Fruit fly (Drosophila melanogaster) whole organism, embryonic: ENCODE results near the gene CG43886.

Experiments
- B-H1 ChIP-seq: fragments of 200-800 bp; sonication (Bioruptor generic); IDR thresholded peaks from 3 replicates; pipeline ENCODE4 v1.3.6; 2022; ENCODE audit warnings: missing biosample characterization, missing genetic modification characterization
- CG10209 ChIP-seq: fragments of 200-800 bp; sonication (Bioruptor generic); optimal IDR thresholded peaks from 3 replicates; lab custom pipeline; 2017; ENCODE audit warnings: missing biosample characterization, mild to moderate bottlenecking, missing genetic modification characterization, missing genetic modification reagents
- CG10654 ChIP-seq: fragments of 200-800 bp; sonication (Bioruptor generic); optimal IDR thresholded peaks from 2 replicates; lab custom pipeline; 2016; ENCODE audit warnings: missing biosample characterization, missing genetic modification characterization
- CG11093 ChIP-seq: fragments of 200-800 bp; sonication (Bioruptor generic); IDR thresholded peaks from 3 replicates; pipeline ENCODE4 v1.3.6; 2022; ENCODE audit warnings: missing biosample characterization, missing genetic modification characterization
- CG11696 ChIP-seq: fragments of 200-800 bp; sonication (Bioruptor generic); IDR thresholded peaks from 2 replicates; pipeline ENCODE4 v1.3.6; 2022; ENCODE audit warnings: missing biosample characterization, missing genetic modification characterization
- CG12104 ChIP-seq: fragments of 200-800 bp; sonication (Bioruptor generic); optimal IDR thresholded peaks from 3 replicates; lab custom pipeline; 2016; ENCODE audit warnings: missing biosample characterization, missing genetic modification characterization
- CG12219 ChIP-seq: fragments of 200-800 bp; sonication (Bioruptor generic); optimal IDR thresholded peaks from 3 replicates; lab custom pipeline; 2018; ENCODE audit warnings: missing biosample characterization, mild to moderate bottlenecking, missing genetic modification characterization
- CG12659 ChIP-seq: fragments of 200-800 bp; sonication (Bioruptor generic); optimal IDR thresholded peaks from 3 replicates; lab custom pipeline; 2017; ENCODE audit warnings: mild to moderate bottlenecking, missing biosample characterization, missing genetic modification reagents, missing genetic modification characterization
- CG14050 ChIP-seq: fragments of 200-800 bp; sonication (Bioruptor generic); IDR thresholded peaks from 3 replicates; pipeline ENCODE4 v1.3.6; 2022; ENCODE audit warnings: missing biosample characterization, missing genetic modification characterization
- CG15011 ChIP-seq: fragments of 200-800 bp; sonication (Bioruptor generic); optimal IDR thresholded peaks from 3 replicates; lab custom pipeline; 2018; ENCODE audit warnings: missing biosample characterization, mild to moderate bottlenecking, missing genetic modification characterization
- CG16815 ChIP-seq: fragments of 200-800 bp; sonication (Bioruptor generic); optimal IDR thresholded peaks from 3 replicates; lab custom pipeline; 2017; ENCODE audit warnings: missing biosample characterization, mild to moderate bottlenecking, missing genetic modification characterization
- CG16863 ChIP-seq: fragments of 200-800 bp; sonication (Bioruptor generic); optimal IDR thresholded peaks from 3 replicates; lab custom pipeline; 2016; ENCODE audit warnings: missing biosample characterization, missing genetic modification characterization
- CG17912 ChIP-seq: fragments of 200-800 bp; sonication (Bioruptor generic); optimal IDR thresholded peaks from 2 replicates; lab custom pipeline; 2018; ENCODE audit warnings: missing biosample characterization, mild to moderate bottlenecking, missing genetic modification characterization
- CG3163 ChIP-seq: fragments of 200-800 bp; sonication (Bioruptor generic); optimal IDR thresholded peaks from 3 replicates; lab custom pipeline; 2016; ENCODE audit warnings: missing biosample characterization, missing genetic modification characterization
- CG4424 ChIP-seq: fragments of 200-800 bp; sonication (Bioruptor generic); optimal IDR thresholded peaks from 3 replicates; lab custom pipeline; 2016; ENCODE audit warnings: missing biosample characterization, missing genetic modification characterization
- CG4730 ChIP-seq: fragments of 200-800 bp; sonication (Bioruptor generic); IDR thresholded peaks from 2 replicates; pipeline ENCODE4 v1.3.6; 2022; ENCODE audit warnings: missing biosample characterization, missing genetic modification characterization
- CG5953 ChIP-seq: fragments of 200-800 bp; sonication (Bioruptor generic); IDR thresholded peaks from 2 replicates; pipeline ENCODE4 v1.3.6; 2022; ENCODE audit warnings: missing biosample characterization, missing genetic modification characterization
- CG7745 ChIP-seq: fragments of 200-800 bp; sonication (Bioruptor generic); optimal IDR thresholded peaks from 2 replicates; lab custom pipeline; 2018; ENCODE audit warnings: missing biosample characterization, mild to moderate bottlenecking, missing genetic modification characterization, moderate library complexity
- CG7963 ChIP-seq: fragments of 200-800 bp; sonication (Bioruptor generic); IDR thresholded peaks from 3 replicates; pipeline ENCODE4 v1.3.6; 2022; ENCODE audit warnings: missing biosample characterization, missing genetic modification characterization; ENCODE audit not compliant: partially characterized antibody
- CG8924 ChIP-seq: fragments of 200-800 bp; optimal IDR thresholded peaks from 3 replicates; lab custom pipeline; 2019; ENCODE audit warnings: missing biosample characterization, mild to moderate bottlenecking, missing genetic modification characterization, moderate library complexity
- CG9727 ChIP-seq: fragments of 200-800 bp; sonication (Bioruptor generic); optimal IDR thresholded peaks from 3 replicates; lab custom pipeline; 2017; ENCODE audit warnings: missing biosample characterization, mild to moderate bottlenecking, missing genetic modification characterization
- Dp ChIP-seq: fragments of 200-800 bp; sonication (Bioruptor generic); optimal IDR thresholded peaks from 2 replicates; lab custom pipeline; 2018; ENCODE audit warnings: missing biosample characterization, mild to moderate bottlenecking, missing genetic modification characterization, moderate library complexity
- Eip74EF ChIP-seq, 2 experiments: fragments of 200-800 bp in 1 of 2; fragments of >200 bp in 1 of 2; sonication (Bioruptor generic) in 1 of 2; optimal IDR thresholded peaks; 2 replicates each; lab custom pipeline; 2017 to 2019; ENCODE audit warnings: missing biosample characterization in 2 of 2, missing genetic modification characterization in 2 of 2, mild to moderate bottlenecking in 1 of 2, moderate library complexity in 1 of 2
- Ets65A ChIP-seq: fragments of 200-800 bp; sonication (Bioruptor generic); peaks from one replicate; lab custom pipeline; 2016; ENCODE audit warnings: missing biosample characterization, missing genetic modification characterization
- HmgD ChIP-seq: fragments of 200-800 bp; sonication (Bioruptor generic); optimal IDR thresholded peaks from 3 replicates; lab custom pipeline; 2016; ENCODE audit warnings: missing biosample characterization, missing genetic modification characterization
- Hr51 ChIP-seq, 2 experiments: fragments of 200-800 bp; sonication (Bioruptor generic); optimal IDR thresholded peaks; 2 replicates in 1 of 2; 3 replicates in 1 of 2; lab custom pipeline; 2016 to 2018; ENCODE audit warnings: missing biosample characterization in 2 of 2, missing genetic modification characterization in 2 of 2, mild to moderate bottlenecking in 1 of 2, moderate library complexity in 1 of 2
- Jarid2 ChIP-seq: fragments of 200-800 bp; sonication (Bioruptor generic); optimal IDR thresholded peaks from 3 replicates; lab custom pipeline; 2017; ENCODE audit warnings: mild to moderate bottlenecking, missing biosample characterization, missing genetic modification reagents, missing genetic modification characterization
- MBD-R2 ChIP-seq: fragments of 200-800 bp; sonication (Bioruptor generic); IDR thresholded peaks from 2 replicates; pipeline ENCODE4 v1.3.6; 2022; ENCODE audit warnings: missing biosample characterization, missing genetic modification characterization
- NK7.1 ChIP-seq: fragments of 200-800 bp; sonication (Bioruptor generic); optimal IDR thresholded peaks from 3 replicates; lab custom pipeline; 2016; ENCODE audit warnings: missing biosample characterization, missing genetic modification characterization
- Poxn ChIP-seq: fragments of 200-800 bp; sonication (Bioruptor generic); IDR thresholded peaks from 2 replicates; pipeline ENCODE4 v1.3.6; 2022; ENCODE audit warnings: missing biosample characterization, missing genetic modification characterization
- Sox102F ChIP-seq: fragments of 200-800 bp; sonication (Bioruptor generic); optimal IDR thresholded peaks from 2 replicates; lab custom pipeline; 2018; ENCODE audit warnings: missing biosample characterization, mild to moderate bottlenecking, missing genetic modification characterization, moderate library complexity
- YL-1 ChIP-seq: fragments of 200-800 bp; sonication (Bioruptor generic); optimal IDR thresholded peaks from 3 replicates; lab custom pipeline; 2017; ENCODE audit warnings: missing biosample characterization, mild to moderate bottlenecking, missing genetic modification characterization
- ab ChIP-seq: fragments of 200-800 bp; sonication (Bioruptor generic); optimal IDR thresholded peaks from 2 replicates; lab custom pipeline; 2016; ENCODE audit warnings: missing biosample characterization, missing genetic modification characterization
- ac ChIP-seq: fragments of 200-800 bp; sonication (Bioruptor generic); optimal IDR thresholded peaks from 3 replicates; lab custom pipeline; 2017; ENCODE audit warnings: missing biosample characterization, mild to moderate bottlenecking, missing genetic modification characterization
- aop ChIP-seq: fragments of 200-800 bp; sonication (Bioruptor generic); IDR thresholded peaks from 2 replicates; pipeline ENCODE4 v1.3.6; 2022; ENCODE audit warnings: missing biosample characterization, missing genetic modification characterization
- bcd ChIP-seq: fragments of 200-800 bp; sonication (Bioruptor generic); optimal IDR thresholded peaks from 2 replicates; lab custom pipeline; 2017; ENCODE audit warnings: missing biosample characterization, mild to moderate bottlenecking, missing genetic modification characterization
- dm ChIP-seq: fragments of 200-800 bp; sonication (Bioruptor generic); optimal IDR thresholded peaks from 3 replicates; lab custom pipeline; 2016; ENCODE audit warnings: missing biosample characterization, missing genetic modification characterization
- ewg ChIP-seq: fragments of 200-800 bp; sonication (Bioruptor generic); optimal IDR thresholded peaks from 3 replicates; lab custom pipeline; 2017; ENCODE audit warnings: mild to moderate bottlenecking, missing biosample characterization, missing genetic modification reagents, missing genetic modification characterization
- gsb ChIP-seq: fragments of 200-800 bp; sonication (Bioruptor generic); IDR thresholded peaks from 2 replicates; pipeline ENCODE4 v1.3.6; 2022; ENCODE audit warnings: missing biosample characterization, missing genetic modification characterization
- hb ChIP-seq: fragments of 200-800 bp; sonication (Bioruptor generic); IDR thresholded peaks from 3 replicates; pipeline ENCODE4 v1.3.6; 2022; ENCODE audit warnings: missing biosample characterization, missing genetic modification characterization; ENCODE audit not compliant: partially characterized antibody
- lola ChIP-seq, 3 experiments: fragments of >200 bp in 2 of 3; fragments of 200-800 bp in 1 of 3; sonication (Bioruptor generic) in 1 of 3; optimal IDR thresholded peaks; 2 replicates each; lab custom pipeline; 2017 to 2019; ENCODE audit warnings: missing biosample characterization in 3 of 3, missing genetic modification characterization in 3 of 3, mild to moderate bottlenecking in 1 of 3, moderate library complexity in 1 of 3
- mld ChIP-seq: fragments of 200-800 bp; sonication (Bioruptor generic); IDR thresholded peaks from 3 replicates; pipeline ENCODE4 v1.3.6; 2022; ENCODE audit warnings: missing biosample characterization, missing genetic modification characterization; ENCODE audit not compliant: partially characterized antibody
- oc ChIP-seq: fragments of 200-800 bp; sonication (Bioruptor generic); optimal IDR thresholded peaks from 2 replicates; lab custom pipeline; 2018; ENCODE audit warnings: missing biosample characterization, mild to moderate bottlenecking, missing genetic modification characterization, moderate library complexity
- pum ChIP-seq: fragments of 200-800 bp; sonication (Bioruptor generic); optimal IDR thresholded peaks from 2 replicates; lab custom pipeline; 2016; ENCODE audit warnings: missing biosample characterization, missing genetic modification characterization
- row ChIP-seq: fragments of 200-800 bp; sonication (Bioruptor generic); IDR thresholded peaks from 3 replicates; pipeline ENCODE4 v1.3.6; 2022; ENCODE audit warnings: missing biosample characterization, missing genetic modification characterization
- run ChIP-seq: fragments of 200-800 bp; sonication (Bioruptor generic); optimal IDR thresholded peaks from 3 replicates; lab custom pipeline; 2018; ENCODE audit warnings: missing biosample characterization, mild to moderate bottlenecking, missing genetic modification characterization
- sima ChIP-seq: fragments of 200-800 bp; sonication (Bioruptor generic); optimal IDR thresholded peaks from 2 replicates; lab custom pipeline; 2016; ENCODE audit warnings: missing biosample characterization, missing genetic modification characterization
- ssp ChIP-seq: fragments of 200-800 bp; sonication (Bioruptor generic); IDR thresholded peaks from 2 replicates; pipeline ENCODE4 v1.3.6; 2022; ENCODE audit warnings: missing biosample characterization, missing genetic modification characterization
- vvl ChIP-seq: fragments of 200-800 bp; sonication (Bioruptor generic); IDR thresholded peaks from 2 replicates; pipeline ENCODE4 v1.3.6; 2022; ENCODE audit warnings: missing biosample characterization, missing genetic modification characterization

CG43886 gene

DNA sequence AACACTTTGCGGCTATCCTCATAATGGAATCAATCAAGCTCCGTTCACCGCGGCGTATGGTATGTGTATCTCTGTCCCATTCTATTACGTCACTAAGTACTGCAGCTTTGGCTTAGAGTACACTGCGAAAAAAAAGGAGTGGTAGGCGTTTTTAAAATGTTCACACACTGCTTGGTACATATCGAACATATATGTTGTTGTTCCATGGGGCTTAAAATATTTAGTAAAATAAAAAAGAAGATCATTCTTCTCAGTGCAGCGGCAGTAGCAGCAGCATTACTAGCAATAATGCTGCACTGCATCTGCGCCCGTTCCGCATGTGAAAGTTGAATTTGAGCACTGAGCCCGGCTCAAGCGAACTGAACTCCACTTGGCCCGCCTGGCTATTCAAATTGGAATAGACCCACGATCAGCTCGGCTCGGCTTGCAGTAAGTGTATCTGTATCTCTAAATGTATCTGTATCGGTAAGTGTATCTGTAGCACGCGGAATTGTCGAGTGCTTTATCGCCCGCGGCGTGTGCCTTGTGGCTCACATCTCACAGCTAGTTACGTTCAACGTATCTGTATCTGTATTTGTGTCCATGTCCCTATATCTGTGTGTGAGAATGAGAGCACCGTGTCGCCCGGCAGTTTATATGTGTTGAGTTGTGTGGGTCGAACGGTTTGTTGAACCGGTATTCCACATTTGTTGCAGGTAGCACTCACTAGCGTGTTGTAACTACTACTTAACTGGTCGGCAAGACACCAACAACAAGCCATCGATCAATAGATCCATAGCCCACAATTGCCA is 6.2 kb downstream of the CG43886 start (continued):
- peak; percentile 84 for TF ChIP-seq Sox102F (GFP tag; lab: Kevin White, UChicago)
- TF ChIP-seq ssp: peak; percentile 33; the same call in 1 of the 2 replicates
- TF ChIP-seq CG11093: peak; percentile 26; the same call in 1 of the 3 replicates
- no peak for TF ChIP-seq run (tag; lab: Kevin White, UChicago)
- no peak for TF ChIP-seq YL-1
- no peak for TF ChIP-seq CG16815 (GFP tag; lab: Kevin White, UChicago)
- TF ChIP-seq CG3163 (GFP tag; lab: Kevin White, UChicago): no peak
- peak; percentile 30 for TF ChIP-seq CG12219
- TF ChIP-seq Eip74EF (GFP tag; optimal IDR thresholded peaks at IDR 0.05; lab: Kevin White, UChicago): peak in 1 of 2 experiments; percentile 40
- no peak for TF ChIP-seq NK7.1 (GFP tag; lab: Kevin White, UChicago)
- TF ChIP-seq ab: peak; percentile 1
- TF ChIP-seq dm (GFP tag; lab: Kevin White, UChicago): no peak
- peak; percentile 54 for TF ChIP-seq pum (GFP tag; lab: Kevin White, UChicago)
- TF ChIP-seq CG15011: peak; percentile 4
- TF ChIP-seq CG4730 (GFP tag; lab: Robert Waterston, UW): 0 out of 2 replicates have a peak, but pooled peaks have one; percentile 18
- no peak for TF ChIP-seq lola (GFP tag; optimal IDR thresholded peaks at IDR 0.05; lab: Kevin White, UChicago)
- TF ChIP-seq CG10209: peak; percentile 58
- TF ChIP-seq aop (GFP tag; lab: Robert Waterston, UW): no peak
- peak; percentile 58 for TF ChIP-seq CG12659 (GFP tag; lab: Kevin White, UChicago)
- TF ChIP-seq ac (GFP tag; lab: Kevin White, UChicago): no peak
- TF ChIP-seq mld (GFP tag; lab: Robert Waterston, UW): no peak
- peak; percentile 37 for TF ChIP-seq CG16863
- peak; percentile 38 for TF ChIP-seq CG8924 (tag; lab: Kevin White, UChicago)
- peak in 1 of 2 experiments; percentile 85 for TF ChIP-seq Hr51 (GFP tag; optimal IDR thresholded peaks at IDR 0.05; lab: Kevin White, UChicago)
- TF ChIP-seq sima (GFP tag; lab: Kevin White, UChicago): no peak
- TF ChIP-seq CG10654 (GFP tag; lab: Kevin White, UChicago): peak; percentile 45
- TF ChIP-seq oc (tag; lab: Kevin White, UChicago): peak; percentile 80
- TF ChIP-seq Jarid2 (GFP tag; lab: Kevin White, UChicago): no peak
- TF ChIP-seq Poxn (GFP tag; lab: Robert Waterston, UW): no peak
- no peak for TF ChIP-seq Dp (GFP tag; lab: Kevin White, UChicago)
- TF ChIP-seq row: peak; percentile 63
- TF ChIP-seq bcd (GFP tag; lab: Kevin White, UChicago): peak; percentile 41
- TF ChIP-seq B-H1 (GFP tag; lab: Robert Waterston, UW): peak; percentile 26; the same call in 2 of the 3 replicates
- peak; percentile 43 for TF ChIP-seq ewg (GFP tag; lab: Kevin White, UChicago)
- TF ChIP-seq HmgD: no peak
- no peak for TF ChIP-seq hb (GFP tag; lab: Robert Waterston, UW)
- TF ChIP-seq CG9727 (GFP tag; lab: Kevin White, UChicago): peak; percentile 36
- TF ChIP-seq CG17912 (GFP tag; lab: Kevin White, UChicago): no peak
- peak; percentile 57 for TF ChIP-seq CG14050 (GFP tag; lab: Robert Waterston, UW)
- TF ChIP-seq CG11696 (GFP tag; lab: Robert Waterston, UW): no peak
- no peak for TF ChIP-seq CG12104 (GFP tag; lab: Kevin White, UChicago)
- TF ChIP-seq Ets65A: peak; percentile 46
- peak; percentile 61 for TF ChIP-seq CG4424 (GFP tag; lab: Kevin White, UChicago)
- peak; percentile 75 for TF ChIP-seq vvl (GFP tag; lab: Robert Waterston, UW)
- no peak for TF ChIP-seq MBD-R2
- no peak for TF ChIP-seq gsb
- no peak for TF ChIP-seq CG7745 (tag; lab: Kevin White, UChicago)
- peak; percentile 52; the same call in 1 of the 2 replicates for TF ChIP-seq CG5953
- TF ChIP-seq CG7963 (GFP tag; lab: Robert Waterston, UW): no peak
